Comparison of ENCODE assay signal across 6 fruit fly cellular contexts in genomic region chr3R:21107907-21108591, dm6.
TF ChIP-seq lines count a peak whose summit lies in the region.

Gene Sec15, minus strand, starts transcription at chr3R:21107972.
Gene rtet, plus strand, starts transcription at chr3R:21108446.

- no peak for TF ChIP-seq CTCF in whole organism, embryonic (GFP tag; optimal IDR thresholded peaks at IDR 0.05; lab: Kevin White, UChicago)

TF ChIP-seq in Kc167, 6 proteins besides CTCF, POLR2A, EP300 and RAD21:
- TF ChIP-seq Myc (optimal IDR thresholded peaks at IDR 0.05; lab: Kevin White, UChicago): no peak
- TF ChIP-seq ttk (optimal IDR thresholded peaks at IDR 0.05; lab: Kevin White, UChicago): no peak
- no peak for TF ChIP-seq insv (optimal IDR thresholded peaks at IDR 0.05; lab: Kevin White, UChicago)
- TF ChIP-seq psq (optimal IDR thresholded peaks at IDR 0.05; lab: Kevin White, UChicago): peak; percentile 74

TF ChIP-seq in whole organism, adult, 20 proteins besides CTCF, POLR2A, EP300 and RAD21:
- TF ChIP-seq tj (GFP tag; optimal IDR thresholded peaks at IDR 0.05; lab: Kevin White, UChicago): peak; percentile 54
- TF ChIP-seq Mnt (GFP tag; optimal IDR thresholded peaks at IDR 0.05; lab: Kevin White, UChicago): peak; percentile 15
- TF ChIP-seq ovo (GFP tag; optimal IDR thresholded peaks at IDR 0.05; lab: Kevin White, UChicago): no peak
- TF ChIP-seq CG14711 (tag; optimal IDR thresholded peaks at IDR 0.05; lab: Kevin White, UChicago): peak; percentile 40
- TF ChIP-seq CG1620 (GFP tag; optimal IDR thresholded peaks at IDR 0.05; lab: Kevin White, UChicago): peak; percentile 61
- peak; percentile 36 for TF ChIP-seq Clk (GFP tag; optimal IDR thresholded peaks at IDR 0.05; lab: Kevin White, UChicago)
- TF ChIP-seq CG33017 (tag; optimal IDR thresholded peaks at IDR 0.05; lab: Kevin White, UChicago): peak; percentile 21
- no peak for TF ChIP-seq cnc (optimal IDR thresholded peaks at IDR 0.05; lab: Kevin White, UChicago)
- TF ChIP-seq CG12768 (GFP tag; optimal IDR thresholded peaks at IDR 0.05; lab: Kevin White, UChicago): peak; percentile 51
- TF ChIP-seq CG7101 (tag; optimal IDR thresholded peaks at IDR 0.05; lab: Kevin White, UChicago): peak; percentile 37
- TF ChIP-seq pad (GFP tag; optimal IDR thresholded peaks at IDR 0.05; lab: Kevin White, UChicago): peak; percentile 48
- peak; percentile 95 for TF ChIP-seq bab1 (GFP tag; optimal IDR thresholded peaks at IDR 0.05; lab: Kevin White, UChicago)
- peak; percentile 29 for TF ChIP-seq cic (GFP tag; optimal IDR thresholded peaks at IDR 0.05; lab: Kevin White, UChicago)
- peak; percentile 64 for TF ChIP-seq CG7045 (GFP tag; optimal IDR thresholded peaks at IDR 0.05; lab: Kevin White, UChicago)
- TF ChIP-seq CG11617 (GFP tag; optimal IDR thresholded peaks at IDR 0.05; lab: Kevin White, UChicago): peak; percentile 81
- no peak for TF ChIP-seq kay (GFP tag; lab: Kevin White, UChicago; ENCODE audit: borderline replicate concordance)

TF ChIP-seq in whole organism, embryonic, 481 proteins besides CTCF, POLR2A, EP300 and RAD21 (continues in another document):
- peak; percentile 64 for TF ChIP-seq Scr (GFP tag; IDR thresholded peaks at IDR 0.05; lab: Robert Waterston, UW; ENCODE audit: partially characterized antibody)
- peak; percentile 98 for TF ChIP-seq kah (GFP tag; optimal IDR thresholded peaks at IDR 0.05; lab: Kevin White, UChicago)
- TF ChIP-seq CG9797 (GFP tag; optimal IDR thresholded peaks at IDR 0.05; lab: Kevin White, UChicago): peak; percentile 21
- TF ChIP-seq bcd (GFP tag; optimal IDR thresholded peaks at IDR 0.05; lab: Kevin White, UChicago): peak; percentile 45
- no peak for TF ChIP-seq CG42726 (GFP tag; IDR thresholded peaks at IDR 0.05; lab: Robert Waterston, UW; ENCODE audit: partially characterized antibody)
- peak; percentile 84 for TF ChIP-seq CG2120 (GFP tag; optimal IDR thresholded peaks at IDR 0.05; lab: Kevin White, UChicago)
- peak; percentile 80 for TF ChIP-seq Dp (GFP tag; optimal IDR thresholded peaks at IDR 0.05; lab: Kevin White, UChicago)
- peak; percentile 84 for TF ChIP-seq sens (GFP tag; lab: Kevin White, UChicago)
- TF ChIP-seq CG18262 (tag; optimal IDR thresholded peaks at IDR 0.05; lab: Kevin White, UChicago): peak; percentile 54
- no peak for TF ChIP-seq ap (GFP tag; IDR thresholded peaks at IDR 0.05; lab: Robert Waterston, UW)
- no peak for TF ChIP-seq CG17612 (GFP tag; IDR thresholded peaks at IDR 0.05; lab: Robert Waterston, UW)
- TF ChIP-seq peb (GFP tag; IDR thresholded peaks at IDR 0.05; lab: Robert Waterston, UW): peak; percentile 30; the same call in 1 of the 2 replicates
- no peak for TF ChIP-seq CG10565 (GFP tag; optimal IDR thresholded peaks at IDR 0.05; lab: Kevin White, UChicago)
- peak; percentile 36 for TF ChIP-seq unpg (GFP tag; optimal IDR thresholded peaks at IDR 0.05; lab: Kevin White, UChicago)
- TF ChIP-seq Chrac-16 (GFP tag; optimal IDR thresholded peaks at IDR 0.05; lab: Kevin White, UChicago): peak; percentile 47
- TF ChIP-seq Dll (GFP tag; IDR thresholded peaks at IDR 0.05; lab: Robert Waterston, UW; ENCODE audit: partially characterized antibody): peak; percentile 75; the same call in 3 of the 4 replicates
- no peak for TF ChIP-seq gt (GFP tag; IDR thresholded peaks at IDR 0.05; lab: Robert Waterston, UW)
- peak; percentile 55 for TF ChIP-seq CG12155 (GFP tag; optimal IDR thresholded peaks at IDR 0.05; lab: Kevin White, UChicago)

TF ChIP-seq in whole organism, prepupa, 60 proteins besides CTCF, POLR2A, EP300 and RAD21 (continues in another document):
- TF ChIP-seq Met (GFP tag; optimal IDR thresholded peaks at IDR 0.05; lab: Kevin White, UChicago) (no peak), Smox (GFP tag; optimal IDR thresholded peaks at IDR 0.05; lab: Kevin White, UChicago) (no peak), Eip93F (GFP tag; optimal IDR thresholded peaks at IDR 0.05; lab: Kevin White, UChicago) (peak; percentile 35), dac (GFP tag; optimal IDR thresholded peaks at IDR 0.05; lab: Kevin White, UChicago) (peak; percentile 24), CG6792 (GFP tag; optimal IDR thresholded peaks at IDR 0.05; lab: Kevin White, UChicago) (no peak), pdm3 (GFP tag; optimal IDR thresholded peaks at IDR 0.05; lab: Kevin White, UChicago) (no peak), CG16779 (tag; optimal IDR thresholded peaks at IDR 0.05; lab: Kevin White, UChicago) (no peak), CG10631 (GFP tag; optimal IDR thresholded peaks at IDR 0.05; lab: Kevin White, UChicago) (peak; percentile 34), topi (GFP tag; optimal IDR thresholded peaks at IDR 0.05; lab: Kevin White, UChicago) (peak; percentile 51), salr (GFP tag; optimal IDR thresholded peaks at IDR 0.05; lab: Kevin White, UChicago) (no peak), CG3032 (tag; optimal IDR thresholded peaks at IDR 0.05; lab: Kevin White, UChicago) (peak; percentile 45), eg (GFP tag; IDR thresholded peaks at IDR 0.05; lab: Robert Waterston, UW) (no peak), CG6276 (GFP tag; optimal IDR thresholded peaks at IDR 0.05; lab: Kevin White, UChicago) (no peak), Hr4 (GFP tag; optimal IDR thresholded peaks at IDR 0.05; lab: Kevin White, UChicago) (no peak), CG4318 (GFP tag; optimal IDR thresholded peaks at IDR 0.05; lab: Kevin White, UChicago) (no peak), CG34406 (GFP tag; optimal IDR thresholded peaks at IDR 0.05; lab: Kevin White, UChicago) (no peak), CG6808 (GFP tag; optimal IDR thresholded peaks at IDR 0.05; lab: Kevin White, UChicago) (no peak), CG32006 (GFP tag; optimal IDR thresholded peaks at IDR 0.05; lab: Kevin White, UChicago) (no peak), net (GFP tag; optimal IDR thresholded peaks at IDR 0.05; lab: Kevin White, UChicago) (no peak), vri (GFP tag; optimal IDR thresholded peaks at IDR 0.05; lab: Kevin White, UChicago) (no peak)

TF ChIP-seq in whole organism, pupa, 21 proteins besides CTCF, POLR2A, EP300 and RAD21:
- no peak for TF ChIP-seq gl (tag; optimal IDR thresholded peaks at IDR 0.05; lab: Kevin White, UChicago)
- no peak for TF ChIP-seq CG8159 (tag; optimal IDR thresholded peaks at IDR 0.05; lab: Kevin White, UChicago)
- TF ChIP-seq CG32121 (GFP tag; IDR thresholded peaks at IDR 0.05; lab: Robert Waterston, UW): peak; percentile 52
- TF ChIP-seq CG4496 (GFP tag; IDR thresholded peaks at IDR 0.05; lab: Robert Waterston, UW): peak; percentile 63; the same call in 1 of the 3 replicates
- peak; percentile 27 for TF ChIP-seq CG34367 (tag; optimal IDR thresholded peaks at IDR 0.05; lab: Kevin White, UChicago)
- TF ChIP-seq Pif1B (GFP tag; optimal IDR thresholded peaks at IDR 0.05; lab: Kevin White, UChicago): no peak
- TF ChIP-seq CG17806 (tag; optimal IDR thresholded peaks at IDR 0.05; lab: Kevin White, UChicago): peak; percentile 6
- TF ChIP-seq fd96Ca (GFP tag; IDR thresholded peaks at IDR 0.05; lab: Robert Waterston, UW): peak; percentile 66
- TF ChIP-seq CG12605 (GFP tag; IDR thresholded peaks at IDR 0.05; lab: Robert Waterston, UW): peak; percentile 27; the same call in 1 of the 2 replicates
- peak; percentile 58 for TF ChIP-seq Ets98B (GFP tag; IDR thresholded peaks at IDR 0.05; lab: Robert Waterston, UW)
- TF ChIP-seq CG14655 (GFP tag; optimal IDR thresholded peaks at IDR 0.05; lab: Kevin White, UChicago): no peak
- TF ChIP-seq CG15710 (tag; optimal IDR thresholded peaks at IDR 0.05; lab: Kevin White, UChicago): peak; percentile 47
- TF ChIP-seq CG9948 (tag; optimal IDR thresholded peaks at IDR 0.05; lab: Kevin White, UChicago): peak; percentile 30

TF ChIP-seq in whole organism, wandering third instar larva, 38 proteins besides CTCF, POLR2A, EP300 and RAD21:
- TF ChIP-seq brk (GFP tag; optimal IDR thresholded peaks at IDR 0.05; lab: Kevin White, UChicago): no peak
- TF ChIP-seq ey (GFP tag; optimal IDR thresholded peaks at IDR 0.05; lab: Kevin White, UChicago): peak; percentile 34
- no peak for TF ChIP-seq Hr78 (GFP tag; optimal IDR thresholded peaks at IDR 0.05; lab: Kevin White, UChicago)
- TF ChIP-seq sv (GFP tag; optimal IDR thresholded peaks at IDR 0.05; lab: Kevin White, UChicago): peak; percentile 46
- TF ChIP-seq Mio (GFP tag; optimal IDR thresholded peaks at IDR 0.05; lab: Kevin White, UChicago): no peak
- TF ChIP-seq OdsH (GFP tag; optimal IDR thresholded peaks at IDR 0.05; lab: Kevin White, UChicago): peak; percentile 40
- peak; percentile 72 to 98 for TF ChIP-seq dl (GFP tag; optimal IDR thresholded peaks at IDR 0.05; lab: Kevin White, UChicago; ENCODE audit: insufficient read depth in 1 of 2, partially characterized antibody in 2 of 2)
- no peak for TF ChIP-seq N (GFP tag; optimal IDR thresholded peaks at IDR 0.05; lab: Kevin White, UChicago)
- peak; percentile 21 for TF ChIP-seq dsf (GFP tag; optimal IDR thresholded peaks at IDR 0.05; lab: Kevin White, UChicago; ENCODE audit: borderline replicate concordance)
- TF ChIP-seq CG32264 (GFP tag; optimal IDR thresholded peaks at IDR 0.05; lab: Kevin White, UChicago): no peak
- peak; percentile 45 for TF ChIP-seq CG9705 (GFP tag; optimal IDR thresholded peaks at IDR 0.05; lab: Kevin White, UChicago)
- peak; percentile 100 for TF ChIP-seq Dif (GFP tag; optimal IDR thresholded peaks at IDR 0.05; lab: Kevin White, UChicago; ENCODE audit: partially characterized antibody)
- peak; percentile 41 for TF ChIP-seq woc (GFP tag; optimal IDR thresholded peaks at IDR 0.05; lab: Kevin White, UChicago)
- peak; percentile 74 for TF ChIP-seq rgr (GFP tag; optimal IDR thresholded peaks at IDR 0.05; lab: Kevin White, UChicago)
- TF ChIP-seq Hr83 (GFP tag; optimal IDR thresholded peaks at IDR 0.05; lab: Kevin White, UChicago; ENCODE audit: poor library complexity, severe bottlenecking): no peak
- no peak for TF ChIP-seq GATAd (GFP tag; optimal IDR thresholded peaks at IDR 0.05; lab: Kevin White, UChicago)
- TF ChIP-seq HLH106 (tag; optimal IDR thresholded peaks at IDR 0.05; lab: Kevin White, UChicago): peak; percentile 37
- no peak for TF ChIP-seq dmrt93B (GFP tag; optimal IDR thresholded peaks at IDR 0.05; lab: Kevin White, UChicago)
- TF ChIP-seq Rel (GFP tag; optimal IDR thresholded peaks at IDR 0.05; lab: Kevin White, UChicago): no peak
- no peak for TF ChIP-seq Rel (tag; optimal IDR thresholded peaks at IDR 0.05; lab: Kevin White, UChicago)
- no peak for TF ChIP-seq Jra (GFP tag; optimal IDR thresholded peaks at IDR 0.05; lab: Kevin White, UChicago)
- peak; percentile 57 for TF ChIP-seq psq (GFP tag; optimal IDR thresholded peaks at IDR 0.05; lab: Kevin White, UChicago)
- TF ChIP-seq foxo (GFP tag; optimal IDR thresholded peaks at IDR 0.05; lab: Kevin White, UChicago): peak in 1 of 2 experiments; percentile 40
- peak; percentile 100 for TF ChIP-seq Vsx2 (GFP tag; optimal IDR thresholded peaks at IDR 0.05; lab: Kevin White, UChicago; ENCODE audit: partially characterized antibody)
- no peak for TF ChIP-seq Hnf4 (GFP tag; optimal IDR thresholded peaks at IDR 0.05; lab: Kevin White, UChicago)
